Worm (Caenorhabditis elegans) whole organism, L1 larva: Measurements from ENCODE around the gene sru-2.

Experiments
- lin-13 ChIP-seq: fragments of 150-350 bp; optimal IDR thresholded peaks from 2 replicates; lab custom pipeline; 2014; ENCODE audit warnings: missing biosample characterization, missing genetic modification reagents, missing genetic modification characterization
- lsy-2 ChIP-seq, 2 experiments: fragments of 150-350 bp; optimal IDR thresholded peaks; 2 replicates each; lab custom pipeline; 2014; ENCODE audit warnings: missing biosample characterization in 2 of 2, missing genetic modification characterization in 2 of 2
- zag-1 ChIP-seq: fragments of 150-350 bp; optimal IDR thresholded peaks from 2 replicates; lab custom pipeline; 2014; ENCODE audit warnings: missing biosample characterization, missing genetic modification characterization
- zip-4 ChIP-seq: fragments of 200-800 bp; sonication (Bioruptor generic); optimal IDR thresholded peaks from 2 replicates; lab custom pipeline; 2018; ENCODE audit warnings: mild to moderate bottlenecking, missing genetic modification characterization, moderate library complexity, missing compliant biosample characterization

DNA sequence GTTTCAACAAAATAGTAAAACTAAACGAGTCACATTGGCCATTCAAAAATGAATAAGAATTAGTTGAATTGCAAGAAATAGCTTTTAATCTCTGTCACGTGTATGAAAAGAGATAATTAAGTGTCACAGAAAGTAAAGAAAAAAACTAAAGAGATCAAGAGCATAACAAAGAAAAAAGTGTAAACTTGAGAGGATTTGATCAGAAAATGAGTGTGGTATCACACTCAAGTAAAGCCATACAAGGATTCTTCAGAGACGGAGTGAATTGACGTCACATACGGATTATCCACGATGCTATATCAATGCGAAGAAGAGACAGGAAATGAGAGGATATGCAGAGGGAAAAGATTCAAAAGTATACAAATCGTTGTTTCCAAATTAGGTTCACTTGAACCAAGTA lies 16.8 kb upstream of the sru-2 start:
- no peak for TF ChIP-seq lsy-2 (tag; optimal IDR thresholded peaks at IDR 0.05; lab: Kevin White, UChicago)
- no peak for TF ChIP-seq lin-13
- no peak for TF ChIP-seq zip-4 (GFP tag; lab: Kevin White, UChicago)
- no peak for TF ChIP-seq zag-1
